Worm (Caenorhabditis elegans) whole organism, L4 larva: ENCODE results near the gene cat-4.

Source experiments
- D1046.2 ChIP-seq: fragments of 200-800 bp; sonication (Bioruptor generic); IDR thresholded peaks from 2 replicates; pipeline ENCODE4 v1.3.6; 2022; ENCODE audit warnings: missing genetic modification characterization, missing compliant biosample characterization
- F10B5.3 ChIP-seq: sonication (generic microtip); optimal IDR thresholded peaks from 2 replicates; lab custom pipeline; 2016; ENCODE audit warnings: mild to moderate bottlenecking, missing genetic modification characterization, missing compliant biosample characterization
- F26F4.8 ChIP-seq: fragments of 200-800 bp; sonication (Bioruptor generic); conservative IDR thresholded peaks from 2 replicates; pipeline ENCODE4 v1.3.6; 2022; ENCODE audit warnings: missing genetic modification characterization, missing compliant biosample characterization
- T20F7.1 ChIP-seq: fragments of 200-800 bp; sonication (Bioruptor generic); optimal IDR thresholded peaks from 2 replicates; lab custom pipeline; 2018; ENCODE audit warnings: mild to moderate bottlenecking, missing genetic modification characterization, missing compliant biosample characterization
- Y105C5A.15 ChIP-seq: fragments of 200-800 bp; sonication (Bioruptor generic); IDR thresholded peaks from 2 replicates; pipeline ENCODE4 v1.3.6; 2022; ENCODE audit warnings: missing genetic modification characterization, missing compliant biosample characterization
- Y5F2A.4 ChIP-seq: fragments of 200-800 bp; sonication (Bioruptor generic); optimal IDR thresholded peaks from 2 replicates; lab custom pipeline; 2018; ENCODE audit warnings: mild to moderate bottlenecking, missing genetic modification characterization, missing compliant biosample characterization
- ZK337.2 ChIP-seq: fragments of 200-800 bp; sonication (Bioruptor generic); IDR thresholded peaks from 2 replicates; pipeline ENCODE4 v1.3.6; 2022; ENCODE audit warnings: missing genetic modification reagents, missing genetic modification characterization, missing compliant biosample characterization
- ZK546.5 ChIP-seq, 2 experiments: sonication (generic microtip); optimal IDR thresholded peaks; 2 replicates each; lab custom pipeline; 2017; ENCODE audit warnings: missing biosample characterization in 2 of 2, missing genetic modification characterization in 2 of 2
- aly-2 ChIP-seq: sonication (generic microtip); optimal IDR thresholded peaks from 2 replicates; lab custom pipeline; 2018; ENCODE audit warnings: missing biosample characterization, missing genetic modification characterization
- arid-1 ChIP-seq: fragments of 200-800 bp; sonication (Bioruptor generic); conservative IDR thresholded peaks from 2 replicates; pipeline ENCODE4 v1.3.6; 2022; ENCODE audit warnings: missing genetic modification reagents, missing genetic modification characterization, missing compliant biosample characterization
- attf-4 ChIP-seq: sonication (generic microtip); optimal IDR thresholded peaks from 3 replicates; lab custom pipeline; 2017; ENCODE audit warnings: missing biosample characterization, missing genetic modification characterization
- ceh-32 ChIP-seq: sonication (generic microtip); optimal IDR thresholded peaks from 2 replicates; lab custom pipeline; 2016; ENCODE audit warnings: mild to moderate bottlenecking, missing genetic modification characterization, missing compliant biosample characterization; ENCODE audit not compliant: poor library complexity
- ceh-44 ChIP-seq: fragments of 200-800 bp; sonication (Bioruptor generic); IDR thresholded peaks from 2 replicates; pipeline ENCODE4 v1.3.6; 2022; ENCODE audit warnings: missing genetic modification reagents, missing genetic modification characterization, missing compliant biosample characterization
- ctbp-1 ChIP-seq: fragments of 200-800 bp; sonication (Bioruptor generic); IDR thresholded peaks from 2 replicates; pipeline ENCODE4 v1.3.6; 2022; ENCODE audit warnings: missing genetic modification reagents, missing genetic modification characterization, missing compliant biosample characterization
- daf-16 ChIP-seq, 3 experiments: sonication (generic microtip); optimal IDR thresholded peaks; 2 replicates each; lab custom pipeline; 2016 to 2017; ENCODE audit warnings: missing genetic modification characterization in 3 of 3, missing genetic modification reagents in 3 of 3, mild to moderate bottlenecking in 2 of 3, missing compliant biosample characterization in 2 of 3, missing biosample characterization in 1 of 3, moderate library complexity in 1 of 3
- dve-1 ChIP-seq: sonication (generic microtip); optimal IDR thresholded peaks from 2 replicates; lab custom pipeline; 2017; ENCODE audit warnings: antibody characterized with exemption, mild to moderate bottlenecking, missing genetic modification characterization, missing compliant biosample characterization; ENCODE audit not compliant: insufficient read depth
- egl-43 ChIP-seq: fragments of 200-800 bp; sonication (Bioruptor generic); IDR thresholded peaks from 2 replicates; pipeline ENCODE4 v1.3.6; 2022; ENCODE audit warnings: missing genetic modification reagents, missing genetic modification characterization, missing compliant biosample characterization
- gei-8 ChIP-seq: fragments of 200-800 bp; sonication (Bioruptor generic); optimal IDR thresholded peaks from 2 replicates; lab custom pipeline; 2018; ENCODE audit warnings: mild to moderate bottlenecking, missing genetic modification characterization, missing compliant biosample characterization
- hlh-11 ChIP-seq: fragments of 200-800 bp; sonication (Bioruptor generic); optimal IDR thresholded peaks from 2 replicates; lab custom pipeline; 2018; ENCODE audit warnings: mild to moderate bottlenecking, missing genetic modification characterization, missing compliant biosample characterization
- lim-7 ChIP-seq: fragments of 200-800 bp; sonication (Bioruptor generic); IDR thresholded peaks from 2 replicates; pipeline ENCODE4 v1.3.6; 2022; ENCODE audit warnings: missing genetic modification characterization, missing compliant biosample characterization
- lin-15B ChIP-seq: fragments of 150-350 bp; sonication (generic microtip); optimal IDR thresholded peaks from 3 replicates; lab custom pipeline; 2014; ENCODE audit warnings: missing biosample characterization, missing genetic modification characterization
- madf-5 ChIP-seq, 2 experiments: fragments of 200-800 bp; sonication (Bioruptor generic); IDR thresholded peaks; 2 replicates each; pipeline ENCODE4 v1.3.6; 2022; ENCODE audit warnings: missing compliant biosample characterization in 2 of 2, missing genetic modification characterization in 2 of 2
- madf-9 ChIP-seq: fragments of 200-800 bp; sonication (Bioruptor generic); conservative IDR thresholded peaks from 2 replicates; pipeline ENCODE4 v1.3.6; 2022; ENCODE audit warnings: missing genetic modification reagents, missing genetic modification characterization, missing compliant biosample characterization
- mdl-1 ChIP-seq, 2 experiments: fragments of 150-350 bp in 1 of 2; sonication (generic microtip) in 1 of 2; optimal IDR thresholded peaks; 2 replicates each; lab custom pipeline; 2014 to 2017; ENCODE audit warnings: missing biosample characterization in 2 of 2, missing genetic modification characterization in 2 of 2
- mes-2 ChIP-seq: sonication (generic microtip); optimal IDR thresholded peaks from 2 replicates; lab custom pipeline; 2016; ENCODE audit warnings: missing genotype, mild to moderate bottlenecking, missing genetic modification characterization, missing compliant biosample characterization; ENCODE audit not compliant: poor library complexity, severe bottlenecking
- nhr-237 ChIP-seq: sonication (generic microtip); optimal IDR thresholded peaks from 2 replicates; lab custom pipeline; 2017; ENCODE audit warnings: missing biosample characterization, missing genetic modification characterization
- nhr-28 ChIP-seq: fragments of 150-350 bp; optimal IDR thresholded peaks from 2 replicates; lab custom pipeline; 2014; ENCODE audit warnings: missing biosample characterization, missing genetic modification characterization
- nhr-41 ChIP-seq: fragments of 200-800 bp; sonication (Bioruptor generic); IDR thresholded peaks from 2 replicates; pipeline ENCODE4 v1.3.6; 2022; ENCODE audit warnings: missing genetic modification reagents, missing genetic modification characterization, missing compliant biosample characterization
- nhr-42 ChIP-seq: fragments of 200-800 bp; sonication (Bioruptor generic); IDR thresholded peaks from 2 replicates; pipeline ENCODE4 v1.3.6; 2022; ENCODE audit warnings: missing genetic modification characterization, missing compliant biosample characterization
- nhr-6 ChIP-seq: fragments of 150-350 bp; optimal IDR thresholded peaks from 2 replicates; lab custom pipeline; 2014; ENCODE audit warnings: missing biosample characterization, missing genetic modification characterization
- nhr-77 ChIP-seq: fragments of 150-350 bp; optimal IDR thresholded peaks from 2 replicates; lab custom pipeline; 2014; ENCODE audit warnings: missing biosample characterization, missing genetic modification characterization
- sdz-12 ChIP-seq: fragments of 200-800 bp; sonication (Bioruptor generic); optimal IDR thresholded peaks from 2 replicates; lab custom pipeline; 2018; ENCODE audit warnings: mild to moderate bottlenecking, missing genetic modification characterization, missing compliant biosample characterization
- set-16 ChIP-seq: fragments of 200-800 bp; sonication (Bioruptor generic); IDR thresholded peaks from 2 replicates; pipeline ENCODE4 v1.3.6; 2022; ENCODE audit warnings: missing genetic modification reagents, missing genetic modification characterization, missing compliant biosample characterization
- spr-1 ChIP-seq: sonication (generic microtip); optimal IDR thresholded peaks from 2 replicates; lab custom pipeline; 2016; ENCODE audit warnings: mild to moderate bottlenecking, missing genetic modification characterization, missing compliant biosample characterization
- spr-3 ChIP-seq: fragments of 200-800 bp; sonication (Bioruptor generic); optimal IDR thresholded peaks from 2 replicates; lab custom pipeline; 2018; ENCODE audit warnings: mild to moderate bottlenecking, missing genetic modification characterization, missing compliant biosample characterization
- tra-1 ChIP-seq: fragments of 200-800 bp; sonication (Bioruptor generic); IDR thresholded peaks from 2 replicates; pipeline ENCODE4 v1.3.6; 2022; ENCODE audit warnings: missing genetic modification reagents, missing genetic modification characterization, missing compliant biosample characterization
- unc-39 ChIP-seq: sonication (generic microtip); optimal IDR thresholded peaks from 2 replicates; lab custom pipeline; 2017; ENCODE audit warnings: missing biosample characterization, missing genetic modification characterization
- unc-62 ChIP-seq, 3 experiments: fragments of 150-350 bp in 1 of 3; sonication (generic microtip); optimal IDR thresholded peaks in 2 of 3; peaks in 1 of 3; 1 replicate in 1 of 3; 2 replicates in 2 of 3; lab custom pipeline; 2014 to 2017; ENCODE audit warnings: missing biosample characterization in 3 of 3, missing genetic modification characterization in 3 of 3, missing genetic modification reagents in 3 of 3, missing genotype in 1 of 3

The cat-4 gene

ce11 chrV:10536808-10537207, 27.9 kb upstream of the cat-4 start (continued):
- TF ChIP-seq ctbp-1 (GFP tag; lab: Robert Waterston, UW) (peak; percentile 75), tra-1 (GFP tag; lab: Robert Waterston, UW) (peak; percentile 64; the same call in 1 of the 2 replicates), dve-1 (tag; lab: Kevin White, UChicago) (peak; percentile 92), sdz-12 (GFP tag; lab: Kevin White, UChicago) (no peak), ceh-44 (GFP tag; lab: Robert Waterston, UW) (no peak), set-16 (GFP tag; lab: Robert Waterston, UW) (no peak), spr-1 (tag; lab: Kevin White, UChicago) (peak; percentile 59)

DNA sequence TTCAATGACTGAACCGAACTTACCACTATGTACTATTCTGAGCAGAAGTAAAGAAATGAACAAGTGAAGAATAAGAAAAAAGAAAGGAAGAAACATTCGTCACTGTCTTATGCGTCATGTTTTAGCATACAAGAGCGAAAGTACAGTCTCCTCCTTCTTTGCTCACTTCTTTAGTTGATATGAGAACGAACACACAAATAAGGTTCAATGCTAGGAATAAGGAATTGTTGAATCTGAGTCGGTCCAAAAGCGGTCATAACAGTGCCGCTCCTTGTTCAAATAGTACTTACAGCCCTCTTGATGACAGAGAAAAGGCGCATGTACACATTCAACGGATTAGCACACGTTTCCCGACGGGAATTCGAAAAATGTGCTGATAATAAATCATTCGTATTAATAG, 25.6 kb upstream of the cat-4 start, which contains the start of gene F25D1.8:
Gene F25D1.8 (plus strand): TSS at position 301 of the 400 bp plus-strand sequence.
- TF ChIP-seq egl-43 (no peak), madf-9 (no peak), nhr-41 (no peak), hlh-11 (tag; lab: Kevin White, UChicago) (no peak), lim-7 (GFP tag; lab: Robert Waterston, UW) (no peak), nhr-42 (GFP tag; lab: Robert Waterston, UW) (no peak), arid-1 (GFP tag; lab: Robert Waterston, UW) (no peak), F26F4.8 (GFP tag; lab: Robert Waterston, UW) (no peak)

DNA sequence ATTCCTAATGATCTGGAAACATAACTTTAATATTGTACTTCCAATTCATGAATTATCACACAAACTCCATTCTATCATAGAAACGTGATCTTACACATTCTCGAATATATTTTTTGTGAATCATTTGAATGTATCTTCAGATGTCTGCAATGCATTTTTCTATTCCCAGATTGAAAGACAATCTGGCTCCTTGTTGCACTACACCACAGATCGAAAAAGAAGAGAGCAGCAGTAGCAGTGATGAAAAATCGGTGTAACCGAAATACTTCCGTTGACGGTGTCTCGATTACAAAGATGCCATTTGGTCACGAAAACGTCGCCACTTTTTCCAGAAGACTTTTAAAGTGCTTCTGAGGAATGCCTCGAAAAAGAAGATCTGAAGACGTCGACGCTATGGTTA, 24.7 kb upstream of the cat-4 start, which contains the start of gene degt-1:
Gene degt-1 (plus strand): TSS at position 301 of the 400 bp plus-strand sequence.
- TF ChIP-seq mdl-1 (tag; optimal IDR thresholded peaks at IDR 0.05; lab: Kevin White, UChicago) (no peak), spr-3 (GFP tag; lab: Kevin White, UChicago) (no peak), aly-2 (tag; lab: Kevin White, UChicago) (no peak), mes-2 (no peak), hlh-11 (tag; lab: Kevin White, UChicago) (no peak)

ce11 chrV:10546749-10547148, 17.9 kb upstream of the cat-4 start, which contains the start of gene F25D1.5:
F25D1.5 (minus strand) TSS chrV:10546783.
- TF ChIP-seq Y105C5A.15 (GFP tag; lab: Robert Waterston, UW) (no peak), nhr-28 (tag; lab: Kevin White, UChicago) (peak; percentile 98), ctbp-1 (GFP tag; lab: Robert Waterston, UW) (no peak), attf-4 (tag; lab: Kevin White, UChicago) (no peak), nhr-77 (tag; lab: Kevin White, UChicago) (peak; percentile 98), daf-16 (GFP tag; optimal IDR thresholded peaks at IDR 0.05; lab: Kevin White, UChicago) (no peak), daf-16 (tag; optimal IDR thresholded peaks at IDR 0.05; lab: Kevin White, UChicago) (peak; percentile 90)
- TF ChIP-seq, all 104 proteins: peak for 3

DNA sequence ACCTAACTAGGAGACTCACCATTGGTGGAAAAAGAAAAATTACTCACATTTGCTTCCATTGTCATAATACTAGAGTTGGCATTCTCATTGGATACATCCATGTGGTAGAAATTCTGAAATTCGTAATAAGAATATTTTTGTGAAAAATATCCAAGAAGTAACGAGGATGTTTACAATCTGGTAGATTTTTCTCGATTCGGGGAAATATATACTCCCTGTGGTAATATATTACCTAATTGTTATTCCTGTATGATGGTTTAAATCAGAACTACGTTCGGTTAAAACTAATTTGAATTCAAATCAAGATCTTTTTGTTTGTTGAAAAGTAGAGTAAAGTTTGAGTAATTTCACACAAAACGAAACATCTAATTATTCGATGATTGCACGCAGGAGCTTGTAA, 15.7 kb upstream of the cat-4 start, which contains the start of gene srd-34:
Gene srd-34 (minus strand): TSS at position 101 of the 400 bp plus-strand sequence.
- TF ChIP-seq egl-43 (no peak), lim-7 (GFP tag; lab: Robert Waterston, UW) (no peak), D1046.2 (no peak), madf-5 (GFP tag; IDR thresholded peaks at IDR 0.05; lab: Robert Waterston, UW) (no peak), unc-62 (GFP tag; optimal IDR thresholded peaks at IDR 0.05 in 1 of 2; lab: Kevin White, UChicago) (no peak), unc-62 (tag; optimal IDR thresholded peaks at IDR 0.05; lab: Kevin White, UChicago) (no peak), ZK337.2 (GFP tag; lab: Robert Waterston, UW) (no peak), nhr-237 (tag; lab: Kevin White, UChicago) (no peak), ZK546.5 (tag; optimal IDR thresholded peaks at IDR 0.05; lab: Kevin White, UChicago) (no peak), unc-39 (tag; lab: Kevin White, UChicago) (no peak), T20F7.1 (no peak), Y5F2A.4 (GFP tag; lab: Kevin White, UChicago) (no peak), madf-9 (no peak), ceh-32 (no peak), F10B5.3 (tag; lab: Kevin White, UChicago) (no peak), mdl-1 (tag; optimal IDR thresholded peaks at IDR 0.05; lab: Kevin White, UChicago) (no peak), nhr-6 (no peak), aly-2 (tag; lab: Kevin White, UChicago) (no peak), gei-8 (no peak), lin-15B (no peak), tra-1 (GFP tag; lab: Robert Waterston, UW) (no peak)
